Fruit fly (Drosophila melanogaster) whole organism, embryonic: ENCODE measurements around the gene CG42500.

Source experiments
- Ada2b ChIP-seq: fragments of 200-800 bp; sonication (Bioruptor generic); IDR thresholded peaks from 2 replicates; pipeline ENCODE4 v1.3.6; 2022; ENCODE audit warnings: missing biosample characterization, missing genetic modification characterization
- Awh ChIP-seq: fragments of 200-800 bp; sonication (Bioruptor generic); IDR thresholded peaks from 2 replicates; pipeline ENCODE4, ENCODE4 v1.3.6; 2022; ENCODE audit warnings: missing biosample characterization, missing genetic modification characterization
- Blimp-1 ChIP-seq: fragments of 200-800 bp; sonication (Bioruptor generic); optimal IDR thresholded peaks from 3 replicates; lab custom pipeline; 2018; ENCODE audit warnings: missing biosample characterization, missing genetic modification characterization, mild to moderate bottlenecking, moderate library complexity, missing genetic modification reagents
- C15 ChIP-seq: fragments of 200-800 bp; sonication (Bioruptor generic); IDR thresholded peaks from 3 replicates; pipeline ENCODE4 v1.3.6; 2022; ENCODE audit warnings: missing biosample characterization, missing genetic modification characterization
- CG10209 ChIP-seq: fragments of 200-800 bp; sonication (Bioruptor generic); optimal IDR thresholded peaks from 3 replicates; lab custom pipeline; 2017; ENCODE audit warnings: missing biosample characterization, mild to moderate bottlenecking, missing genetic modification characterization, missing genetic modification reagents
- CG11456 ChIP-seq: fragments of 200-800 bp; sonication (Bioruptor generic); IDR thresholded peaks from 3 replicates; pipeline ENCODE4 v1.3.6; 2022; ENCODE audit warnings: missing biosample characterization, missing genetic modification characterization
- CG11696 ChIP-seq: fragments of 200-800 bp; sonication (Bioruptor generic); IDR thresholded peaks from 2 replicates; pipeline ENCODE4 v1.3.6; 2022; ENCODE audit warnings: missing biosample characterization, missing genetic modification characterization
- CG12104 ChIP-seq: fragments of 200-800 bp; sonication (Bioruptor generic); optimal IDR thresholded peaks from 3 replicates; lab custom pipeline; 2016; ENCODE audit warnings: missing biosample characterization, missing genetic modification characterization
- CG13424 ChIP-seq: fragments of 200-800 bp; sonication (Bioruptor generic); optimal IDR thresholded peaks from 2 replicates; lab custom pipeline; 2019; ENCODE audit warnings: missing biosample characterization, mild to moderate bottlenecking, missing genetic modification characterization, moderate library complexity
- CG15011 ChIP-seq: fragments of 200-800 bp; sonication (Bioruptor generic); optimal IDR thresholded peaks from 3 replicates; lab custom pipeline; 2018; ENCODE audit warnings: missing biosample characterization, mild to moderate bottlenecking, missing genetic modification characterization
- CG18764 ChIP-seq: fragments of 200-800 bp; sonication (Bioruptor generic); optimal IDR thresholded peaks from 3 replicates; lab custom pipeline; 2016; ENCODE audit warnings: missing biosample characterization, missing genetic modification characterization
- CG2199 ChIP-seq: fragments of 200-800 bp; sonication (Bioruptor generic); IDR thresholded peaks from 3 replicates; pipeline ENCODE4 v1.3.6; 2022; ENCODE audit warnings: missing biosample characterization, missing genetic modification characterization
- CG32532 ChIP-seq: fragments of 200-800 bp; sonication (Bioruptor generic); IDR thresholded peaks from 2 replicates; pipeline ENCODE4 v1.3.6; 2022; ENCODE audit warnings: missing biosample characterization, missing genetic modification characterization
- CG34224 ChIP-seq: fragments of 200-800 bp; sonication (Bioruptor generic); IDR thresholded peaks from 3 replicates; pipeline ENCODE4 v1.3.6; 2022; ENCODE audit warnings: missing biosample characterization, missing genetic modification characterization; ENCODE audit not compliant: partially characterized antibody
- CG4424 ChIP-seq: fragments of 200-800 bp; sonication (Bioruptor generic); optimal IDR thresholded peaks from 3 replicates; lab custom pipeline; 2016; ENCODE audit warnings: missing biosample characterization, missing genetic modification characterization
- CG6254 ChIP-seq: fragments of 200-800 bp; sonication (Bioruptor generic); optimal IDR thresholded peaks from 3 replicates; lab custom pipeline; 2017; ENCODE audit warnings: mild to moderate bottlenecking, missing biosample characterization, missing genetic modification reagents, missing genetic modification characterization
- CG6654 ChIP-seq: fragments of 200-800 bp; sonication (Bioruptor generic); optimal IDR thresholded peaks from 2 replicates; lab custom pipeline; 2017; ENCODE audit warnings: missing biosample characterization, mild to moderate bottlenecking, missing genetic modification characterization
- CG7271 ChIP-seq: fragments of 200-800 bp; sonication (Bioruptor generic); optimal IDR thresholded peaks from 2 replicates; lab custom pipeline; 2018; ENCODE audit warnings: missing biosample characterization, mild to moderate bottlenecking, missing genetic modification characterization, moderate library complexity
- CG7786 ChIP-seq: fragments of 200-800 bp; sonication (Bioruptor generic); optimal IDR thresholded peaks from 2 replicates; lab custom pipeline; 2016; ENCODE audit warnings: missing biosample characterization, missing genetic modification characterization
- CG8359 ChIP-seq: fragments of 200-800 bp; sonication (Bioruptor generic); optimal IDR thresholded peaks from 2 replicates; lab custom pipeline; 2017; ENCODE audit warnings: missing biosample characterization, mild to moderate bottlenecking, missing genetic modification characterization, borderline replicate concordance
- CG8388 ChIP-seq: fragments of 200-800 bp; sonication (Bioruptor generic); optimal IDR thresholded peaks from 2 replicates; lab custom pipeline; 2019; ENCODE audit warnings: missing biosample characterization, mild to moderate bottlenecking, missing genetic modification characterization, moderate library complexity
- CG9727 ChIP-seq: fragments of 200-800 bp; sonication (Bioruptor generic); optimal IDR thresholded peaks from 3 replicates; lab custom pipeline; 2017; ENCODE audit warnings: missing biosample characterization, mild to moderate bottlenecking, missing genetic modification characterization
- Camta ChIP-seq: fragments of 200-800 bp; sonication (Bioruptor generic); optimal IDR thresholded peaks from 2 replicates; lab custom pipeline; 2016; ENCODE audit warnings: missing biosample characterization, missing genetic modification characterization
- Chrac-16 ChIP-seq: fragments of 200-800 bp; sonication (Bioruptor generic); optimal IDR thresholded peaks from 3 replicates; lab custom pipeline; 2016; ENCODE audit warnings: missing biosample characterization, missing genetic modification characterization
- CoRest ChIP-seq: fragments of 200-800 bp; sonication (Bioruptor generic); optimal IDR thresholded peaks from 3 replicates; lab custom pipeline; 2018; ENCODE audit warnings: missing biosample characterization, mild to moderate bottlenecking, missing genetic modification characterization, moderate library complexity
- Deaf1 ChIP-seq: fragments of 200-800 bp; optimal IDR thresholded peaks from 3 replicates; lab custom pipeline; 2019; ENCODE audit warnings: missing biosample characterization, mild to moderate bottlenecking, missing genetic modification characterization, moderate library complexity
- NK7.1 ChIP-seq: fragments of 200-800 bp; sonication (Bioruptor generic); optimal IDR thresholded peaks from 3 replicates; lab custom pipeline; 2016; ENCODE audit warnings: missing biosample characterization, missing genetic modification characterization
- Nf-YC ChIP-seq: fragments of 200-800 bp; optimal IDR thresholded peaks from 3 replicates; lab custom pipeline; 2019; ENCODE audit warnings: missing biosample characterization, mild to moderate bottlenecking, missing genetic modification characterization, moderate library complexity
- Oaz ChIP-seq: fragments of 200-800 bp; sonication (Bioruptor generic); IDR thresholded peaks from 2 replicates; pipeline ENCODE4 v1.3.6; 2022; ENCODE audit warnings: missing biosample characterization, missing genetic modification characterization
- Pdp1 ChIP-seq, 2 experiments: fragments of 200-800 bp; sonication (Bioruptor generic); optimal IDR thresholded peaks; 3 replicates each; lab custom pipeline; 2016; ENCODE audit warnings: missing biosample characterization in 2 of 2, missing genetic modification characterization in 2 of 2, mild to moderate bottlenecking in 1 of 2, moderate library complexity in 1 of 2
- Six4 ChIP-seq: fragments of 200-800 bp; sonication (Bioruptor generic); optimal IDR thresholded peaks from 2 replicates; lab custom pipeline; 2016; ENCODE audit warnings: missing biosample characterization, missing genetic modification characterization
- Spps ChIP-seq: fragments of 200-800 bp; sonication (Bioruptor generic); optimal IDR thresholded peaks from 2 replicates; lab custom pipeline; 2018; ENCODE audit warnings: missing biosample characterization, mild to moderate bottlenecking, missing genetic modification characterization
- bigmax ChIP-seq: fragments of 200-800 bp; sonication (Bioruptor generic); optimal IDR thresholded peaks from 2 replicates; lab custom pipeline; 2018; ENCODE audit warnings: missing biosample characterization, mild to moderate bottlenecking, missing genetic modification characterization
- br ChIP-seq: fragments of >200 bp; optimal IDR thresholded peaks from 2 replicates; lab custom pipeline; 2017
- chm ChIP-seq: fragments of 200-800 bp; sonication (Bioruptor generic); IDR thresholded peaks from 2 replicates; pipeline ENCODE4 v1.3.6; 2022; ENCODE audit warnings: missing biosample characterization, missing genetic modification characterization
- eyg ChIP-seq: fragments of 200-800 bp; sonication (Bioruptor generic); optimal IDR thresholded peaks from 3 replicates; lab custom pipeline; 2016; ENCODE audit warnings: missing biosample characterization, missing genetic modification characterization
- fd102C ChIP-seq: fragments of 200-800 bp; sonication (Bioruptor generic); optimal IDR thresholded peaks from 2 replicates; lab custom pipeline; 2018; ENCODE audit warnings: missing biosample characterization, mild to moderate bottlenecking, missing genetic modification characterization, moderate library complexity
- ftz-f1 ChIP-seq: fragments of 200-800 bp; sonication (Bioruptor generic); optimal IDR thresholded peaks from 2 replicates; lab custom pipeline; 2016; ENCODE audit warnings: missing biosample characterization, missing genetic modification characterization
- gem ChIP-seq: fragments of 200-800 bp; sonication (Bioruptor generic); optimal IDR thresholded peaks from 2 replicates; lab custom pipeline; 2019; ENCODE audit warnings: missing biosample characterization, mild to moderate bottlenecking, missing genetic modification characterization, moderate library complexity
- grn ChIP-seq: fragments of 200-800 bp; sonication (Bioruptor generic); optimal IDR thresholded peaks from 3 replicates; lab custom pipeline; 2017; ENCODE audit warnings: missing biosample characterization, missing genetic modification characterization
- hbn ChIP-seq: fragments of 200-800 bp; sonication (Bioruptor generic); IDR thresholded peaks from 2 replicates; pipeline ENCODE4 v1.3.6; 2022; ENCODE audit warnings: missing biosample characterization, missing genetic modification characterization; ENCODE audit not compliant: partially characterized antibody
- jing ChIP-seq: fragments of 200-800 bp; sonication (Bioruptor generic); optimal IDR thresholded peaks from 2 replicates; lab custom pipeline; 2018; ENCODE audit warnings: missing biosample characterization, mild to moderate bottlenecking, missing genetic modification characterization
- lilli ChIP-seq: fragments of 200-800 bp; sonication (Bioruptor generic); optimal IDR thresholded peaks from 3 replicates; lab custom pipeline; 2016; ENCODE audit warnings: missing biosample characterization, missing genetic modification characterization
- ro ChIP-seq: fragments of 200-800 bp; sonication (Bioruptor generic); IDR thresholded peaks from 2 replicates; pipeline ENCODE4 v1.3.6; 2022; ENCODE audit warnings: missing biosample characterization, missing genetic modification characterization
- row ChIP-seq: fragments of 200-800 bp; sonication (Bioruptor generic); IDR thresholded peaks from 3 replicates; pipeline ENCODE4 v1.3.6; 2022; ENCODE audit warnings: missing biosample characterization, missing genetic modification characterization
- salm ChIP-seq: fragments of 200-800 bp; sonication (Bioruptor generic); optimal IDR thresholded peaks from 2 replicates; lab custom pipeline; 2018; ENCODE audit warnings: missing biosample characterization, mild to moderate bottlenecking, missing genetic modification characterization
- tgo ChIP-seq: fragments of 200-800 bp; sonication (Bioruptor generic); IDR thresholded peaks from 3 replicates; pipeline ENCODE4 v1.3.6; 2022; ENCODE audit warnings: missing biosample characterization, missing genetic modification characterization
- unc-4 ChIP-seq: fragments of 200-800 bp; sonication (Bioruptor generic); IDR thresholded peaks from 2 replicates; pipeline ENCODE4 v1.3.6; 2022; ENCODE audit warnings: missing biosample characterization, missing genetic modification characterization; ENCODE audit not compliant: partially characterized antibody
- zfh1 ChIP-seq: fragments of 200-800 bp; sonication (Bioruptor generic); IDR thresholded peaks from 3 replicates; pipeline ENCODE4 v1.3.6; 2022; ENCODE audit warnings: missing biosample characterization, missing genetic modification characterization

The CG42500 gene

dm6 chr3R:14108158-14108921 lies 44.1 kb downstream of the CG42500 start, which contains the start of gene CG12402 (continued):
- TF ChIP-seq CG11696 (GFP tag; lab: Robert Waterston, UW) (peak; percentile 70), Six4 (GFP tag; lab: Kevin White, UChicago) (peak; percentile 74), Nf-YC (peak; percentile 77), Camta (GFP tag; lab: Kevin White, UChicago) (peak; percentile 46), chm (peak; percentile 90), grn (GFP tag; lab: Kevin White, UChicago) (peak; percentile 79), Oaz (peak; percentile 75), Chrac-16 (GFP tag; lab: Kevin White, UChicago) (peak; percentile 79), fd102C (GFP tag; lab: Kevin White, UChicago) (no peak), tgo (GFP tag; lab: Robert Waterston, UW) (peak; percentile 86), CG6654 (GFP tag; lab: Kevin White, UChicago) (peak; percentile 47), CG2199 (GFP tag; lab: Robert Waterston, UW) (peak; percentile 84), CG8359 (peak; percentile 65), Awh (GFP tag; lab: Robert Waterston, UW) (peak; percentile 91), CG8388 (peak; percentile 83), unc-4 (GFP tag; lab: Robert Waterston, UW) (peak; percentile 42; the same call in 1 of the 2 replicates), CG9727 (GFP tag; lab: Kevin White, UChicago) (peak; percentile 75), CG4424 (peak; percentile 88), CG13424 (peak; percentile 84), CG34224 (GFP tag; lab: Robert Waterston, UW) (peak; percentile 59; the same call in 2 of the 3 replicates), Deaf1 (tag; lab: Kevin White, UChicago) (peak; percentile 70), lilli (GFP tag; lab: Kevin White, UChicago) (peak; percentile 69), ro (GFP tag; lab: Robert Waterston, UW) (peak; percentile 76), NK7.1 (GFP tag; lab: Kevin White, UChicago) (peak; percentile 11), ftz-f1 (GFP tag; lab: Kevin White, UChicago) (peak; percentile 99), row (GFP tag; lab: Robert Waterston, UW) (peak; percentile 94), bigmax (no peak), CG7786 (peak; percentile 51), CG18764 (GFP tag; lab: Kevin White, UChicago) (peak; percentile 79), hbn (GFP tag; lab: Robert Waterston, UW) (peak; percentile 29; the same call in 1 of the 2 replicates), CG15011 (GFP tag; lab: Kevin White, UChicago) (peak; percentile 71), salm (tag; lab: Kevin White, UChicago) (peak; percentile 63), CG10209 (GFP tag; lab: Kevin White, UChicago) (peak; percentile 77), CG11456 (peak; percentile 80), zfh1 (GFP tag; lab: Robert Waterston, UW) (peak; percentile 89), CoRest (tag; lab: Kevin White, UChicago) (peak; percentile 85), CG7271 (tag; lab: Kevin White, UChicago) (peak; percentile 19), eyg (GFP tag; lab: Kevin White, UChicago) (peak; percentile 6), jing (peak; percentile 56), CG32532 (GFP tag; lab: Robert Waterston, UW) (peak; percentile 80), gem (tag; lab: Kevin White, UChicago) (peak; percentile 91), br (no peak), Pdp1 (GFP tag; optimal IDR thresholded peaks at IDR 0.05; lab: Kevin White, UChicago) (peak; percentile 52 to 93), Spps (tag; lab: Kevin White, UChicago) (peak; percentile 40), Blimp-1 (GFP tag; lab: Kevin White, UChicago) (peak; percentile 82), C15 (0 out of 3 replicates have a peak, but pooled peaks have one; percentile 32), Ada2b (GFP tag; lab: Robert Waterston, UW) (peak; percentile 88), CG6254 (GFP tag; lab: Kevin White, UChicago) (peak; percentile 84), CG12104 (GFP tag; lab: Kevin White, UChicago) (peak; percentile 70)
